Worm (Caenorhabditis elegans) whole organism, dauer: Measurements from ENCODE around the gene F47B8.14.
"Not testable (repeated sequence)": the region's sequence is repeated elsewhere in the genome, so short reads cannot be mapped to it uniquely, and the experiment has no call there.

Source experiments
- unc-62 ChIP-seq: sonication (generic microtip); optimal IDR thresholded peaks from 2 replicates; lab custom pipeline; 2017; ENCODE audit warnings: missing biosample characterization, missing genetic modification reagents, missing genetic modification characterization

The F47B8.14 gene

DNA sequence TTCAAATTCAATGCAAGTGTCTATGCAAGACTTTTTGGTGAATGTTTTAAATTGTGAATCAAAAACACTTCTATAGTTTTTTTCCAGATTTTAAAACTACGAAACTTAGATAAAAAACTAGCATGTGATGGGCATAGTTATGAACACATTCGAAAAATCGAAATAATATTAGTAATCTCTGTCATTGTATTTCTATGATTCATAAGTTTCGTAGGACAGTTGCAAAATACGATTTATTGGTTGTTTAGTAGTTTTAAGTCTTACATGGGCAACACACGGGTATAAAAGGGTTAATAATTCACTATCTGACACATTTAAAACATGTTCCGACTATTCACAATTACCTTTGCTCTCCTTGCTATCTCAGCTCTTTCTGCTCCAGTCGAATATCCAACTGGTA, 12.2 kb upstream of the F47B8.14 start, which contains the start of gene spig-5:
TSS of gene spig-5 (plus strand) at position 301 of the 400 bp plus-strand sequence.
- not testable (repeated sequence) for TF ChIP-seq unc-62

DNA sequence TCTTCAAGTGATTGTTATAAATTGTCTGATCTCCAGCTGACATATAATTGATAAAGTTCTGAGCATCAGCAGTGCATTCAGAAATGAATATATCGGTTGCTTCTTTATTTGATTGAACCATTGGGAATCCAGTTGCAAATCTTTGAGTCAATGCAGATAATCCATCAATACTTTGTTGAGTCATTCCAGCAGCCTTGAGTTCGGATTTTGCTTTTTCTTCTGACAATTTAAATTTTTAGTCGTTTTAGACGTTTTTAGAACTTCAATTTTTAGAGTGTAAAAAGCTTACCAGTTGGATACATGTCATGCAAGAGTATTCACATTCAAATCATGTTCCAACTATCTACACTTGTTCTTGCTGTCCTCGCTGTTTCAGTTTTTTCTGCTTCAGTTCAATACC, 10.7 kb upstream of the F47B8.14 start, which contains the start of gene F14D7.14:
TSS of gene F14D7.14 (plus strand) at position 301 of the 400 bp plus-strand sequence.
- not testable (repeated sequence) for TF ChIP-seq unc-62

DNA sequence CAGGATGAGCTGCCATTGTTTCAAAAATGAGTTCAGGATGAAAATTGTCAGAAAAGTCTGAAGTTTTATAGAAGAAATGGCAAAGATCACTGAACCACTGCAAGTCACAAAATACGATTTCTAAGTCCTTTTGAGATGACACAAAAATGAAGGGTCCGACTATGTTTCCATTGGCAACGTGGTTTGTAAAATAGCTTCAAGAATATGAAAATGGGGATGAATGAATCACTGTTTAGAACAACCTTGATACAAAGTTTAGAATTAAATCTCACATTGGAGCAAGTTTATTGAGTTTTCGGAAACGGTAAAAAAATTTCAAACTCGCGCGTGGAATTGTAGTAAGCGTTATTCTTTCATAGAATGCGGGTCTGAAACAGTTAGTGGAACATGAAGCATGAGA, 9.2 kb upstream of the F47B8.14 start, which contains the start of gene ddn-3:
TSS of gene ddn-3 (minus strand) at position 101 of the 400 bp plus-strand sequence.
- TF ChIP-seq unc-62: no peak

DNA sequence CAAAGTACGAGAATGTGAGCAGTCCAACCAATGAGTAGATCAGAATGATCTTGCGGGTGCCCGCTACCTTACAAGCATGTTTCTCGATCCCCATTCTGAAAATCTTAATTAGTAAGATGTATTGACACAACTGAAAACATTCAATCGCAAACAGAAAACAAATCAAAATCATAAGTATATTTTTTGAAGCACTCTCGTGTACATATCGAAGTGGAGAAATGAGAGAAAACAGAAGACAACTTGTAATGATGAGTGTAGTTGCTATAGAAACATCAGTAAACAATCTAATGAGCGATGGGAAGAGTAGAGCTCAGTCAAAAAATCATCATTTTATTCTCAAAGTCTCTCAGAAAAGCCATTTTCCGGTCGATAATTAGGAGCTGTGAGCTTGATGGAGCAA, 7.7 kb upstream of the F47B8.14 start, which contains the start of gene F14D7.8:
TSS of gene F14D7.8 (minus strand) at position 101 of the 400 bp plus-strand sequence.
- no peak for TF ChIP-seq unc-62

DNA sequence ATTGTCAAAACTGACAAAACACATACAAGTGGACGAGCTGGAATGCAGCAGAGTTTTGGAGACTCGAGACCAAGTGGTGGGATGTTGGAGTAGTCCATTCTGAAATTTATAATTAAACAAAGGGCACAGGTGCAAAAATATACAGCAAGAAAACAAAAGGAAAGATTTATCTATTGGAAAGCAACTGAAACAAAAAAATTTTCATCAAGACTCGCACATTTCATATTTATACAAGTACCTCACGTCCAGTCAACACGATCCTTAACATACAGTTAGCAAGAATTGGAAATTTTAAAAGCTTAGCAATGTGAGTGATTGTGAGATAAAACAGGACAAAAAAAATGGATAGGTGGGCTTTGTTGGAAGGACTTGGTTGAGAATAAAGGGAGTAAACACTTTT, 6.1 kb upstream of the F47B8.14 start, which contains the start of gene F47B8.1:
TSS of gene F47B8.1 (minus strand) at position 101 of the 400 bp plus-strand sequence.
- TF ChIP-seq unc-62: no peak

DNA sequence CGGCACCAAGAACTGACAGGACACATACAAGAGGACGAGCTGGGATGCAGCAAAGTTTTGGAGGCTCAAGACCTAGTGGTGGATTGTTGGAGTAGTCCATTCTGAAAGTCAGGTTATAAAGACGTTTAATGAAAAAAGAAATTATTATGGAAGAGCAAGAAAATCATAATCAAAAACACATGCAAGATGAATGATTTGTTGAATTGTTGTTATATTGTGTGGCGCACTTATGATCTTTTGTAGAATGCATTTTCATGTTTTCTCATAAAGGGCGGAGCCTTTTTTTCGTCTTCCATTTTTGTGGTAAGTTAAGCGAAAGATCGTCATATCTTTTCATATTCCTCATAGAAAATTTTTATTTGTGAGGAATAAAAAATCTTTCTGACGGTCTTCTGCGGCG, 3.8 kb upstream of the F47B8.14 start, which contains the start of gene F47B8.2:
TSS of gene F47B8.2 (minus strand) at position 101 of the 400 bp plus-strand sequence.
- no peak for TF ChIP-seq unc-62

DNA sequence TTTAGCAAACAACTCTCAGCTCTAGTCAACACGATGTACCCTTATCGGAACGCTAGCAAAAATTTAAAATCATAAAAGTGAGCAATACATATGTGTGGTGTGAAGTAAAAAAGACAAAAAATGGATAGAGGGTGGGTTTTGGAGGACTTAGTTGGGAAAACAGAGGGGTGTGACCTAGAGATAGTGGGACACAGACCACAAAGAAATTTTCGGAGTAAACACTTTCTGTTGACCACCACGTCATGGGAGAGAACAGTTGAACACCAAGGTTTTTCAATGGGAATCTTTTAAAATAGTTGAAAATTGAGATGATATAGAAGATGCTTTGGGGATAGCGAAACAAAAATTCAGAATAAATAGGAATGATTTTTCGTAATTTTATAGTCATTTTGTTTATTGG, 3.1 kb upstream of the F47B8.14 start:
- no peak for TF ChIP-seq unc-62

DNA sequence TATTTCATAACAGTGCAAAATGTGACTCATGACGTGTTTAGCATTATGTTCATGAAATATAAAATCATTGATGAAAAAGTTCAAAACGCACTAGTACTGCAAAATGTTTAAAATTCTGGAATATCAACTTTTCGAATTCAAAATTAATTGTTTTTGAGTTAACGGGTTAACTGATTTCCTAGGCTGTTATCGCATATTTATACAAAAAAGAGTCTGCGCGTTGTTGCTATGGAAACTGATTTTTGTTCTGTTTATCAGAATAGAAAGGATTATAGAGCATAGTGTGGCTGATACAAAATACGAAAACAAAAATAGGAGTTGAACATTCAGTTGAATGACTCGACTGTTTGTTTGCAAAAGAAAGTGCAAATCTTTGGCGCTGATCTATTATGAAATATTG, 2.7 kb upstream of the F47B8.14 start:
- TF ChIP-seq unc-62: no peak

DNA sequence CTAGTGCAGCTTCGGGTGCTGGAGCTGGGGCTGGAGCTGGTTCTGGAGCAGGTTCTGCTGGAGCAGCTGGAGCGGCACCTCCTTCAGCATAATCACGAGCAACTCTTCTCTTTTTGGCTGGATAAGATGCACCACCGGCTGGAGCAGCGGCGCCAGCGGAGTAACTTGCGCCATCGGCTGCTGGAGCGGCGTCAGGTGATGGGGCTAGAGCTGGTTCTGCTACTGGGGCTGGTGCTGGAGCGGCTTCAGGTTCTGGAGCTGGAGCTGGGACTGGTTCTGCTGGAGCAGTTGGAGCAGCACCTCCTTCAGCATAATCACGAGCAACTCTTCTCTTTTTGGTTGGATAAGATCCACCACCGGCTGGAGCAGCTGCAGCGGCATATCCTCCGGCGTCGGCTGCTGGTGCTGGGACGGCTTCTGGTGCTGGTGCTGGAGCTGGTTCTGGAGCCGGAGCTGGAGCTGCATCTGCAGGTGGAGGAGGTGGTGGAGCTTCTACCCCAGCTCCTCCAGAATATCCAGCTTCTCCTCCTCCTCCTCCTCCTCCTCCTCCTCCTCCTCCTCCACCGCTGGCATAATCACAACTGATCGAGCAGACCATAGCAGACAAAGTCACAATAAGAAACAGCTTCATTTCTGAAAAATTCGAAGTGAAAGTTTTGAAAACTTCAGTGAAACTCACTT, 1.1 kb upstream of the F47B8.14 start, which contains the start of gene F47B8.13:
TSS of gene F47B8.13 (minus strand) at position 631 of the 681 bp plus-strand sequence.
- no peak for TF ChIP-seq unc-62

DNA sequence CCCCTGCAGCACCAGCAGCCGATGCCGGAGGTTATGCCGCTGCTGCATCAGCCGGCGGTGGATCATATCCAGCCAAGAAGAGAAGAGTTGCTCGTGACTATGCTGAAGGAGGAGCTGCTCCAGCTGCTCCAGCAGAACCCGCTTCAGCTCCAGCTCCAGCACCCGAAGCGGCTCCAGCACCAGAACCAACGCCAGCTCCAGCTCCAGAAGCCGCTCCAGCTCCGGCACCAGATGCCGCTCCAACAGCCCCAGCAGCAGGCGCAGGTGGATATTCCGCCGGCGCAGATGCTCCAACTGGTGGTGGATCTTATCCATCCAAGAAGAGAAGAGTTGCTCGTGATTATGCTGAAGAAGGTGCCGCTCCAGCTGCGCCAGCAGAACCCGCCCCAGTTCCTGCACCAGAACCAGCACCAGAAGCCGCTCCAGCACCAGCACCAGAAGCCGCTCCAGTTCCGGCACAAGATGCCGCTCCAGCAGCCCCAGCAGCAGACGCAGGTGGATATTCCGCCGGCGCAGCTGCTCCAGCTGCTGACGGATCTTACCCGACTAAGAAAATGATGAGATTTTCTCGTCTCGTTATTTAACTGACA, 479 bp downstream of the F47B8.14 start:
- no peak for TF ChIP-seq unc-62

DNA sequence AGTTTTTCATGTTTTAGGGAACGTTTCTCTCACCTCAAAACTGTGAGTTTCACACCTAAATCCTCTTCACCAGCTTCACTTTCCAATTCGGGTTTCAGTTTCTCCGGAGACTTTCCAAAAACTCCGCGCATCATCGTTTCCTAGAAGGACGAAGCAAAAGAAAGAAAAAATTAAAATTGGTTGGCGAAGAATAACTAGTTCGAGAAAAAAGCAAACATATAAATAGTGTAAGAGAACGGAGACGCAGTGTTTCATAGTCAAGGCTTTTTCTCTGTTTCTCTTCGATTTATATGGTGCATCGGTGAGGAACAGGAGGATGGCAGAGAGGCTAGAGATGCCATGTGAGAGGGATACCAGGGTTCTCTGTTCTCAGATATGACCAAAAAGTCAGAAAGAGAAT, 2.4 kb downstream of the F47B8.14 start, which contains the start of gene F47B8.3:
TSS of gene F47B8.3 (minus strand) at position 261 of the 400 bp plus-strand sequence.
- TF ChIP-seq unc-62: no peak

DNA sequence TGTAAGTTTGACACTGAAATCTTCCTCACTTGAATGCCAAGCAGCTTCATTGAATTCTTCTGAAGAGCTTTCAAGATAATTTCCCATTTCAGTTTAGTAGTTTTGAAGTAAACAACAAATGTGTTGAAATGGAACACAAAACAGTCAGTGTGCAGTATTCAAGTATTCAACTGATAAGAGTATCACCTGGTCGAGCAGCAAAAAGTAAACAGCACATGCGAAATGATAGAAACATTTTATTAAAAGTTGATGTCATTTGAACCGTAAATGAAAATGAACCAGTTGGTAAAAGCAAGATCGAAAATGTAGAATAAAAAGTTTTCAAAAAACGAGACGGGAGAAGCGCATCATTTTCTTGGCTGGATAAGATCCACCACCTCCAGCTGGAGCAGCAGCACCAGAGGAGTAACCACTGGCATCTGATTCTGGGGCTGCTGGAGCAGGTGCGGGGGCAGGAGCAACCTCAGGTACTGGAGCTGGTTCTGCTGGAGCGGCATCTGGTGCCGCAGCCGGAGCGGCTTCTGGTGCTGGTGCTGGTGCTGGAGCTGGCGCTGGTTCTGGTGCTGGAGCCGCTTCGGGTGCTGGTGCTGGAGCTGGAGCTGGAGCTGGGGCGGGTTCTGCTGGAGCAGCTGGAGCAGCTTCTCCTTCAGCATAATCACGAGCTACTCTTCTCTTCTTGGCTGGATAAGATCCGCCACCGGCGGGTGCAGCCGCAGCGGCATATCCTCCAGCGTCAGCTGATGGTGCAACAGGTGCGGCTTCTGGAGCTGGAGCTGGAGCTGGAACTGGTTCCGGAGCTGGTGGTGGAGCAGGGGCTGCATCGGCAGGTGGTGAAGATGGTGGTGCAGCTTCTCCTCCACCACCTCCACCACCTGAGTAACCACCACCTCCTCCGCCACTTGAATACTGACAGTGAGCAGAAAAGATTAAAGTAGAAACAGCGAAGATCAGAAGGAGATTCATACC, 4.4 kb downstream of the F47B8.14 start, which contains the start of the genes F47B8.4 and F47B8.18:
TSS of gene F47B8.4 (minus strand) at position 172 of the 966 bp plus-strand sequence.
TSS of gene F47B8.18 (minus strand) at position 963 of the 966 bp plus-strand sequence.
- no peak for TF ChIP-seq unc-62

DNA sequence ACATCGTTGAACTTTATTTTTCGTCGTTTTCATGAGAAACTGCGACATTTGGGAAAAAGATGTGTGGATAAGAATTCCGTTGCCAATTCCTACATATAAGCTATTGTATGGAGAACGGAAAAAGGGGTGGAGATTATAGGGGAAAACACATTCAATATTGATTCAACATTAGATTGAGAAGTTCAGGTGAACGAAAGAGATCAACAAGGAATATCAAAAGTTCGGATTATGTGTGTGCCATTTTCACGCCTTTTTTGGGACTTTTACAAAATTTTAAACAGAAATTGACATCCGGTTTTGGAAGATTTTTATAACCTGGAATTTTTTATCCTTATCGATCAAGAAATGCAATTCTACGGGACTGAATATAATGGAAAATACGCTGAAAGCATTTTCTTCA, 7.4 kb downstream of the F47B8.14 start, which contains the start of gene F47B8.5:
TSS of gene F47B8.5 (minus strand) at position 101 of the 400 bp plus-strand sequence.
- TF ChIP-seq unc-62: no peak

DNA sequence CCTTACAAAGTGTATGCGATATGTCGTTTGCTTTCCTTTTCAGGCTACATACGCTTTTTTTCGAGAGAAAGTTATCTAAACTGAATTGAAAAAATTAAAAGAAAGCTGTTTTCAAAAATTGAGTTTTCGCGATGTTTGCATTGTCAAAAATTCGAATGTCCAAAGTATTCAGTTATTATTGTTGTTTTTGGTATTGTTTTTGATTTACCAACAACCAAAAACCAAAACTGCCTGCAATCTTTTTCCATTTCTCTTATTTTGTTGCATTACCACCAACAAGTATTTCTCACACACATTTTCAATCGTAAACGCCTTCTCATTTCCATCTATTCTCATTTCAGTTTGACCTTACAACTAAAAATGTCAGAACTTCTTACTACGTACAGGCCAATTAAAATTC, 8.5 kb downstream of the F47B8.14 start, which contains the start of gene pepm-1:
TSS of gene pepm-1 (plus strand) at position 301 of the 400 bp plus-strand sequence.
- TF ChIP-seq unc-62: no peak

DNA sequence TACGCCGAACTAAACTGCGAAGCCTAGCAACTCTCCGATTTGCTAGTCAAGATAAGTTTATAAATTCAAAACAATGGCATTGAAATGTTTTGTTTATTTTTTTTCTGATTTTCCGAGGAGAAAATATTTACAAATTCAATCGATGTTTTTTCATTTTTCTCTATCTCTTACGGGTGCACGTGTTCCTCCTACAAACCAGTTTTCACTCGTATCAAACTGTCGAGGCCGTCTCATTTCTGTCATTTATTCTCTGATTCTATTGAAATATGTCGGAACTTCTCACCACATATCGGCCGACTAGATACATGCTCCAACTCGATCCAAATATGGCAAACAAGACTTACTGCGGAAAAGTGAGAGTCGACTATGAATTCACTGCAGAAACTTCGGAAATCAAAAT, 11.1 kb downstream of the F47B8.14 start, which contains the start of gene F47B8.8:
TSS of gene F47B8.8 (plus strand) at position 257 of the 400 bp plus-strand sequence.
- no peak for TF ChIP-seq unc-62

DNA sequence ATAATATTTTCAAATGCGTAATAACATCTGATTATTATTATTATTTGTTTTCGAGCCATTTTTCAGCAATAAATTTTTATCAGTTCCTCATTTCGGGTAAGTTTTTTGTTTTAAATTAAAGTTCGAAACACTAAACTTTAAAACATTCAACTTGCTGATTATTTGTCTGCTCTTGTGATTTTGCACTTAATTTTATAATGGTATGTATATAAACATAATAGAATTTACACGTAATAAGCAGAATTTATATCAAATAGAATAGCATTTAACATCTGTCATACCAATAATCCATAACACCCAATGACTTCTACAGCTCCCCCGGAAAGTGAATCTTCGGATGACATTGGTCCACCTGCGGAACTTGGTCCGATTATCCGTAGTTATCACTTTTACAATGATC, 12.8 kb downstream of the F47B8.14 start, which contains the start of gene srm-4:
TSS of gene srm-4 (plus strand) at position 301 of the 400 bp plus-strand sequence.
- no peak for TF ChIP-seq unc-62
